Fruit fly (Drosophila melanogaster): ENCODE measurements around the gene CG14957.

Gene CG14957

DNA sequence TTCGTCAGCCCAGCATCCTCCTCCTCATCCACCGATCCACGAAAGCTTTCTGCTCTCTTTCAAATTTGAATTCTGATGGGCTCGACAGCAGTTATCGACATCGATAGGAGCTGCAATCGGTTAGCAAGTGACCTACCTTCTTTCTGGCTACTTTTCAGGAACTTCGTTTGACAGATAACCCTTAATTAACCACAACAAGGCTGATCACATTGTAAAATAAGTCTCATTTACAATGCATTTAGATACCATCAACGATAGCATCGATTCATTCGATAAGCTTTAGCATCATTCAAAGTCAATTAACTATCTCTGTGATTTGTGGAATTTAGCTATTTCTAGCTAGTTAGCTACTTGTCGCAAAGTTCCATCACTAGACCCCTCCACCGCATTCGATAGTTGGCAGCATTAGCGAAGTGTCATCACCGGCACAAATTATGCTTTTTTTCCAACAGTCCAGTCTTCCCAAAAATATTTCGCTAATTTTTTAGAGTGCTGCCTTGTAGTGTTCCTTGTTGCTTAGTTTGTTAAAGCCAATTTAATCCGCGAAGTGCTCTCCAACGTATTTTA, 8.8 kb upstream of the CG14957 start, which contains the start of the genes MnM and Girdin (continued):
- TF ChIP-seq usp (GFP tag; optimal IDR thresholded peaks at IDR 0.05): no peak
- no peak for TF ChIP-seq CG31224 (GFP tag; IDR thresholded peaks at IDR 0.05)
- no peak; the same call in 2 of the 3 replicates for TF ChIP-seq zen2 (GFP tag; IDR thresholded peaks at IDR 0.05; ENCODE audit: partially characterized antibody)
- TF ChIP-seq CoRest (tag; optimal IDR thresholded peaks at IDR 0.05): peak; percentile 81
- no peak for TF ChIP-seq CG11085 (GFP tag; IDR thresholded peaks at IDR 0.05)
- peak; percentile 50 for TF ChIP-seq CG9797 (GFP tag; optimal IDR thresholded peaks at IDR 0.05)
- peak; percentile 53 for TF ChIP-seq CG17186 (GFP tag; optimal IDR thresholded peaks at IDR 0.05)
- TF ChIP-seq pnt (GFP tag; optimal IDR thresholded peaks at IDR 0.05): peak; percentile 70
- TF ChIP-seq zfh1 (GFP tag; IDR thresholded peaks at IDR 0.05): peak; percentile 16; the same call in 1 of the 3 replicates
- no peak for TF ChIP-seq Awh (GFP tag; IDR thresholded peaks at IDR 0.05)
- TF ChIP-seq dysf (GFP tag; IDR thresholded peaks at IDR 0.05): peak; percentile 64; the same call in 2 of the 3 replicates
- TF ChIP-seq CG11247 (GFP tag; IDR thresholded peaks at IDR 0.05): peak; percentile 34; the same call in 1 of the 2 replicates
- peak; percentile 16 for TF ChIP-seq fd96Cb (tag; optimal IDR thresholded peaks at IDR 0.05)
- peak; percentile 56 for TF ChIP-seq vfl (GFP tag; optimal IDR thresholded peaks at IDR 0.05)
- TF ChIP-seq tup (GFP tag; optimal IDR thresholded peaks at IDR 0.05): no peak
- no peak for TF ChIP-seq CG10274 (GFP tag; optimal IDR thresholded peaks at IDR 0.05)
- TF ChIP-seq CG6654 (GFP tag; optimal IDR thresholded peaks at IDR 0.05): no peak
- TF ChIP-seq CG6813 (GFP tag; optimal IDR thresholded peaks at IDR 0.05): no peak
- TF ChIP-seq Xbp1 (GFP tag; optimal IDR thresholded peaks at IDR 0.05): peak; percentile 79
- TF ChIP-seq CG10565 (GFP tag; optimal IDR thresholded peaks at IDR 0.05): no peak
- no peak for TF ChIP-seq CG13894 (tag; optimal IDR thresholded peaks at IDR 0.05)
- peak; percentile 87 for TF ChIP-seq nmo (GFP tag; optimal IDR thresholded peaks at IDR 0.05)
- no peak for TF ChIP-seq CG17802 (tag; optimal IDR thresholded peaks at IDR 0.05)
- peak; percentile 63 for TF ChIP-seq CG16863 (GFP tag; optimal IDR thresholded peaks at IDR 0.05)
- TF ChIP-seq tio (GFP tag; optimal IDR thresholded peaks at IDR 0.05): no peak
- no peak for TF ChIP-seq CG15073 (GFP tag; optimal IDR thresholded peaks at IDR 0.05)
- TF ChIP-seq wor (GFP tag; IDR thresholded peaks at IDR 0.05): peak; percentile 24; the same call in 1 of the 2 replicates
- TF ChIP-seq CG3065 (GFP tag; optimal IDR thresholded peaks at IDR 0.05): no peak
- TF ChIP-seq Tbp (GFP tag; optimal IDR thresholded peaks at IDR 0.05): peak; percentile 39
- TF ChIP-seq stc (GFP tag; IDR thresholded peaks at IDR 0.05): no peak
- peak; percentile 86 for TF ChIP-seq vnd (GFP tag; IDR thresholded peaks at IDR 0.05; ENCODE audit: partially characterized antibody)
- peak; percentile 56 for TF ChIP-seq sisA (GFP tag; IDR thresholded peaks at IDR 0.05)
- TF ChIP-seq her (GFP tag; optimal IDR thresholded peaks at IDR 0.05): peak; percentile 75
- TF ChIP-seq dimm (GFP tag; IDR thresholded peaks at IDR 0.05): no peak
- TF ChIP-seq CG7271 (tag; optimal IDR thresholded peaks at IDR 0.05): no peak
- no peak for TF ChIP-seq kah (GFP tag; optimal IDR thresholded peaks at IDR 0.05)
- peak; percentile 24 for TF ChIP-seq Fer2 (tag; optimal IDR thresholded peaks at IDR 0.05)
- TF ChIP-seq aop (GFP tag; IDR thresholded peaks at IDR 0.05): no peak
- TF ChIP-seq CG9727 (GFP tag; optimal IDR thresholded peaks at IDR 0.05): peak; percentile 46
- TF ChIP-seq CG9817 (tag; optimal IDR thresholded peaks at IDR 0.05): peak; percentile 67
- TF ChIP-seq ken (GFP tag; IDR thresholded peaks at IDR 0.05): 0 out of 3 replicates have a peak, but pooled peaks have one; percentile 31
- TF ChIP-seq CrebB (tag; optimal IDR thresholded peaks at IDR 0.05): peak; percentile 12
- TF ChIP-seq unc-4 (GFP tag; IDR thresholded peaks at IDR 0.05; ENCODE audit: partially characterized antibody): peak; percentile 87
- peak; percentile 63 for TF ChIP-seq MESR4 (GFP tag; optimal IDR thresholded peaks at IDR 0.05)
- no peak for TF ChIP-seq bigmax (GFP tag; optimal IDR thresholded peaks at IDR 0.05)
- TF ChIP-seq CTCF (GFP tag; optimal IDR thresholded peaks at IDR 0.05): no peak
- TF ChIP-seq luna (GFP tag; optimal IDR thresholded peaks at IDR 0.05): peak; percentile 3
- peak; percentile 33 for TF ChIP-seq stwl (tag; optimal IDR thresholded peaks at IDR 0.05)
- TF ChIP-seq dpn (GFP tag; optimal IDR thresholded peaks at IDR 0.05): peak; percentile 77 to 83
- 0 out of 2 replicates have a peak, but pooled peaks have one; percentile 49 for TF ChIP-seq CG42726 (GFP tag; IDR thresholded peaks at IDR 0.05; ENCODE audit: partially characterized antibody)

Data from whole organism, embryonic.